Fruit fly (Drosophila melanogaster): Measurements from ENCODE around the gene alpha-Man-IIa.

DNA sequence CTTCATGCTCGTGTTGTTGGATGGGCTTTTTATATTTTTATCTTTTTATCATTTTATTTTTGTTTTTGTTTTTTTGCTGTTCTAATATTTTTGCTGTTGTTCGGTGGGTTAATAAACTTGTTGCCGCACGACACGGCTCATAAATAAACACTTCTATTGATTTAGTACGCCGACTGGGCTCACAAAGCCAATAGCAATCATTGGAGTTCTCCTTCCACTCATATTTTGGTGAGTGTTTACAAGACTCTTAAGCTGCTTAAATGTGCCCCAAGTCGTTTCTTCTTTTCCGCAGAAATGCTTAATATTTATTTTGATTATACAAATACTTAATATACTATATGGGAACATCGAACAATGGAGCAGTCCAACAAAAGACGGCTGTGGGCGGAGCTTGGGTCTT is 22.1 kb upstream of the alpha-Man-IIa start:
- TF ChIP-seq CG8478 (optimal IDR thresholded peaks at IDR 0.05) (no peak), EcR (GFP tag; optimal IDR thresholded peaks at IDR 0.05) (no peak), psq (optimal IDR thresholded peaks at IDR 0.05) (no peak), usp (GFP tag; optimal IDR thresholded peaks at IDR 0.05) (no peak), pan (optimal IDR thresholded peaks at IDR 0.05) (no peak), Dll (optimal IDR thresholded peaks at IDR 0.05) (no peak)

All from whole organism.